Worm (Caenorhabditis elegans) whole organism, early embryonic: ENCODE data around the gene B0303.4.

Experiments
- B0310.2 ChIP-seq: sonication (generic microtip); optimal IDR thresholded peaks from 2 replicates; lab custom pipeline; 2016; ENCODE audit warnings: mild to moderate bottlenecking, missing genetic modification characterization, missing compliant biosample characterization
- F13C5.2 ChIP-seq: sonication (generic microtip); optimal IDR thresholded peaks from 2 replicates; lab custom pipeline; 2017; ENCODE audit warnings: mild to moderate bottlenecking, missing genetic modification characterization, inconsistent platforms, missing compliant biosample characterization
- aly-1 ChIP-seq: sonication (generic microtip); optimal IDR thresholded peaks from 2 replicates; lab custom pipeline; 2016; ENCODE audit warnings: missing genetic modification characterization, missing compliant biosample characterization
- ama-1 ChIP-seq: fragments of 150-350 bp; optimal IDR thresholded peaks from 2 replicates; lab custom pipeline; 2014
- ceh-13 ChIP-seq: fragments of 200-800 bp; sonication (Bioruptor generic); optimal IDR thresholded peaks from 2 replicates; lab custom pipeline; 2018; ENCODE audit warnings: mild to moderate bottlenecking, missing genetic modification characterization, missing compliant biosample characterization
- ceh-36 ChIP-seq: sonication (generic microtip); optimal IDR thresholded peaks from 2 replicates; lab custom pipeline; 2016; ENCODE audit warnings: missing genetic modification characterization, inconsistent platforms, missing compliant biosample characterization
- ets-7 ChIP-seq: sonication (generic microtip); optimal IDR thresholded peaks from 2 replicates; lab custom pipeline; 2016; ENCODE audit warnings: missing genotype, missing genetic modification characterization, missing compliant biosample characterization
- flt-1 ChIP-seq: fragments of 200-800 bp; sonication (Bioruptor generic); IDR thresholded peaks from 2 replicates; pipeline ENCODE4 v1.3.6; 2022; ENCODE audit warnings: missing genetic modification characterization, missing compliant biosample characterization
- hmbx-1 ChIP-seq: sonication (generic microtip); optimal IDR thresholded peaks from 2 replicates; lab custom pipeline; 2016; ENCODE audit warnings: mild to moderate bottlenecking, missing genetic modification characterization, missing compliant biosample characterization
- hmg-4 ChIP-seq: fragments of 200-800 bp; sonication (Bioruptor generic); optimal IDR thresholded peaks from 2 replicates; lab custom pipeline; 2018; ENCODE audit warnings: mild to moderate bottlenecking, missing genetic modification characterization, missing compliant biosample characterization
- hnd-1 ChIP-seq: sonication (generic microtip); optimal IDR thresholded peaks from 2 replicates; lab custom pipeline; 2016; ENCODE audit warnings: missing genetic modification characterization, missing compliant biosample characterization
- pes-1 ChIP-seq: fragments of 200-800 bp; sonication (Bioruptor generic); IDR thresholded peaks from 2 replicates; pipeline ENCODE4 v1.3.6; 2022; ENCODE audit warnings: missing genetic modification reagents, missing genetic modification characterization, missing compliant biosample characterization
- scrt-1 ChIP-seq: fragments of 200-800 bp; sonication (Bioruptor generic); IDR thresholded peaks from 2 replicates; pipeline ENCODE4 v1.3.6; 2022; ENCODE audit warnings: missing genetic modification characterization, missing compliant biosample characterization
- sea-1 ChIP-seq: fragments of 200-800 bp; sonication (Bioruptor generic); conservative IDR thresholded peaks from 2 replicates; pipeline ENCODE4 v1.3.6; 2022; ENCODE audit warnings: missing genetic modification characterization, missing compliant biosample characterization
- tbx-11 ChIP-seq: fragments of 200-800 bp; sonication (Bioruptor generic); IDR thresholded peaks from 2 replicates; pipeline ENCODE4 v1.3.6; 2022; ENCODE audit warnings: missing genetic modification characterization, missing compliant biosample characterization
- tbx-37 ChIP-seq: fragments of 200-800 bp; sonication (Bioruptor generic); conservative IDR thresholded peaks from 2 replicates; pipeline ENCODE4 v1.3.6; 2022; ENCODE audit warnings: missing genetic modification reagents, missing genetic modification characterization, missing compliant biosample characterization
- tra-4 ChIP-seq: sonication (generic microtip); optimal IDR thresholded peaks from 2 replicates; lab custom pipeline; 2017; ENCODE audit warnings: missing genetic modification characterization, missing compliant biosample characterization

B0303.4 gene

DNA sequence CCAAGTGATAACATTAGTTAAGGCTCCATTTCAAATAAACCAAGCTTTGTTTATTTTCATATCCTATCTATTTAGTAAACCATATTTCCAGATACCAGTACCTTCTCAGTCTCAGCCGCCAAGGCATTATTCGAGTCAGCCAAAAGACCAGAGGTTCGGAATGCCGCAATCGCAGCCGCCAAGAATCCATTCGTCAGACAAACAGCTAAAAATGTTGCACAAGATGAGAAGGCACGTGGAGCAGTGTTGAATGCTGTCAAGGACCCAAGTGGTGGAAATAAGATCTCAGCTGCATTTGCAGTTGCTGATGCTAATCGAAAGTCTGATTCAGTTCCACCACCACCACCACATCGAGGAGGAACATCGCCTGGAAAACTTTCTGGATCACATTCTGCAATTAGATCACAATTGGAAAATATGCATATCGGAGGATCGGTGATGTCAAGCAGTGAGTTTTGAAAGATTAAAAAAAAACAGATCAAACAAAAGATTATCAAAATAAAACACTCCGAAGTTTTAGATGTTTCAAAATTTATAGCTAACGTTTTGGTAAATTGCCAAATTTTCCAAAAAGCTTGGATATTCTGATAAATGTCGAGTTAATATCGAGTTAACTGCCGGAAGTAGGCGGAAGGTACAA lies 7.7 kb downstream of the B0303.4 start:
- TF ChIP-seq tbx-11 (no peak), ceh-36 (tag; lab: Kevin White, UChicago) (no peak), hnd-1 (tag; lab: Kevin White, UChicago) (no peak), sea-1 (GFP tag; lab: Robert Waterston, UW) (no peak), tra-4 (tag; lab: Kevin White, UChicago) (no peak), hmg-4 (GFP tag; lab: Kevin White, UChicago) (no peak), ceh-13 (GFP tag; lab: Kevin White, UChicago) (no peak), flt-1 (no peak)

DNA sequence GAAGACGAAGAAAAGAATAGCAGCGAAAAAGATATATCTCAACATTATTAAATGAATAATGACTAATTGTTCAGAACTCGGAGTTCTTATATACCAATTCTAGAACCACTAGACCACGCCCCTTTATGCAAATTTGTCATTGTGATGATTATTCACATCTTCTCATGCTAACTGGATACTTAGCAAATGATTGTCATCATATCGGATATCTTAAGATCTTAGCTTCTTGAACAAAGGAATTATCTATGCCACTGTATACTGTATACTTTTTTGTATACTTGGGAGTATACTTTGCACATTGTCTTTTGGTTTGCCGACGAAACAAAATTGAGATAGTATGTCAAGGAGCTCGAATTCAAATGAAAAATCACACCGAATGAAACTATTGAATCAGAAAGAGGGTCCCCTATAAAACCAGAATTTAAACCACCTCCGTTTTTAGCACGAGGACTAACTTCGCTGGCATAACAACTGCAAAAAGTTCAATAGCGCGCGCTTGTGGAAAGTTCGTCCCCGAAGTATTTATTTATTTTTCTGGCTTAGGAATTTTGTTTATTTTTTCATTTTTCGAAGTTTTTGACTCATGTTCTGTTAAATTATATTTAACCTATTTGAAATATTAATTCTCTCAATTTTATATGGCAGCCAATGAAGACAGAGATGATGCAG lies 10.8 kb downstream of the B0303.4 start, which contains the start of the genes sdz-1 and vps-33.1:
sdz-1 (minus strand) TSS at position 51 of the 669 bp plus-strand sequence.
vps-33.1 (plus strand) TSS at position 639 of the 669 bp plus-strand sequence.
- TF ChIP-seq tbx-37 (GFP tag; lab: Robert Waterston, UW) (peak; percentile 49), tra-4 (tag; lab: Kevin White, UChicago) (no peak)

DNA sequence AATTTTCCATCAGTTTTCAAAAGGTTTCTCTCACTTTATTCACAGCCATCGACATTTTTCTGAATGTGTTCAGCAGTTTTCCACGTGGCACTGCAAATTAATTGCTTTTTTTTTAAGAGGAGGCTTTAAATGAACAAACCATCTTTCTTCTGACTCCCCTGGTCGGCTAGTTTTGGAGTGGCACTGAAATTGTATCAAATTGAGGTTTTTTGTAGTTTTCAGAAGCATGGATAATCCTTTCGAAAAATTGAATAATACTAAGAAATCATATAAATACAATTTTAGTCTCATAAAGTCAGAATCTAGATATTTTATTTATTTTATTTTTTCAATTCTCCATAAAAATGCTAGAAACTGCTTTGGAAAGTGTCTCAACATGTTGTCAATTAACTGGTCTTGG lies 15.1 kb downstream of the B0303.4 start, which contains the start of gene B0303.16:
B0303.16 (plus strand) TSS at position 301 of the 400 bp plus-strand sequence.
- TF ChIP-seq hnd-1 (tag; lab: Kevin White, UChicago) = no peak
- no peak for TF ChIP-seq hmg-4 (GFP tag; lab: Kevin White, UChicago)
- no peak for TF ChIP-seq B0310.2 (tag; lab: Kevin White, UChicago)
- TF ChIP-seq tra-4 (tag; lab: Kevin White, UChicago) = no peak
- TF ChIP-seq tbx-11 = no peak
- TF ChIP-seq F13C5.2 (tag; lab: Kevin White, UChicago) = no peak
- no peak for TF ChIP-seq scrt-1 (GFP tag; lab: Robert Waterston, UW)
- TF ChIP-seq ceh-13 (GFP tag; lab: Kevin White, UChicago) = no peak
- TF ChIP-seq aly-1 (tag; lab: Kevin White, UChicago) = no peak
- TF ChIP-seq ama-1 (lab: Kevin White, UChicago) = no peak
- no peak for TF ChIP-seq hmbx-1 (tag; lab: Kevin White, UChicago)
- no peak for TF ChIP-seq ets-7 (tag; lab: Kevin White, UChicago)
- TF ChIP-seq tbx-37 (GFP tag; lab: Robert Waterston, UW) = no peak
- no peak for TF ChIP-seq ceh-36 (tag; lab: Kevin White, UChicago)
- TF ChIP-seq flt-1 = no peak
- TF ChIP-seq pes-1 = no peak
- TF ChIP-seq sea-1 (GFP tag; lab: Robert Waterston, UW) = no peak

- TF ChIP-seq sea-1 (GFP tag; lab: Robert Waterston, UW) = no peak
Measured at ce11 chrIII:8709735-8710134, 20.1 kb downstream of the B0303.4 start.

- TF ChIP-seq flt-1 (no peak), aly-1 (tag; lab: Kevin White, UChicago) (no peak), hmbx-1 (tag; lab: Kevin White, UChicago) (no peak), pes-1 (no peak), ceh-13 (GFP tag; lab: Kevin White, UChicago) (no peak), F13C5.2 (tag; lab: Kevin White, UChicago) (no peak), ceh-36 (tag; lab: Kevin White, UChicago) (no peak), tbx-11 (no peak), sea-1 (GFP tag; lab: Robert Waterston, UW) (no peak), ama-1 (lab: Kevin White, UChicago) (no peak), hnd-1 (tag; lab: Kevin White, UChicago) (no peak), hmg-4 (GFP tag; lab: Kevin White, UChicago) (no peak), tbx-37 (GFP tag; lab: Robert Waterston, UW) (no peak), B0310.2 (tag; lab: Kevin White, UChicago) (no peak), ets-7 (tag; lab: Kevin White, UChicago) (no peak), scrt-1 (GFP tag; lab: Robert Waterston, UW) (no peak), tra-4 (tag; lab: Kevin White, UChicago) (no peak)
Measured at ce11 chrIII:8710310-8710709, 20.7 kb downstream of the B0303.4 start, which contains the start of gene B0303.11. Gene B0303.11 (minus strand): TSS chrIII:8710410.

DNA sequence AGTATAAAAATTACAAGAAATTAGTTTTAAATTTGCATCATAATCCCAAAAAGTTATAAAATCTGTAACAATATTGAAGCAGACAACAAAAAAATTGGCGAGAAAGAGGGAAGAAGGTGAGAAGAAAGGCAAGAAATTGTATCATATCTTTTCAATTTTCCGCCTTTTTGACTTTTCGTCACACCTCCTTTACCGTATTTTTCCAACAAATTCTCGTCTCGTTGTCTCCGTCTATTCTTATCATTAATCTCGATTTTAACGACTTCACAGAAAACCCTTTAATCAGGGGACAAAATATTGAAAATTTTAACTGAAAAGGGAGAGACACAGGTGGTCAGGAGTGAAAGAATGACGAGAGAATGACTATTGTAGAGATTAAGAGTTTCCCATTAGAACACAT lies 23.3 kb downstream of the B0303.4 start:
- TF ChIP-seq tra-4 (tag; lab: Kevin White, UChicago) (no peak), F13C5.2 (tag; lab: Kevin White, UChicago) (no peak), hmg-4 (GFP tag; lab: Kevin White, UChicago) (no peak), pes-1 (no peak), hnd-1 (tag; lab: Kevin White, UChicago) (no peak), ceh-36 (tag; lab: Kevin White, UChicago) (no peak), ets-7 (tag; lab: Kevin White, UChicago) (no peak), sea-1 (GFP tag; lab: Robert Waterston, UW) (no peak), hmbx-1 (tag; lab: Kevin White, UChicago) (no peak), ama-1 (lab: Kevin White, UChicago) (no peak), tbx-11 (no peak), scrt-1 (GFP tag; lab: Robert Waterston, UW) (no peak), ceh-13 (GFP tag; lab: Kevin White, UChicago) (no peak), B0310.2 (tag; lab: Kevin White, UChicago) (no peak), tbx-37 (GFP tag; lab: Robert Waterston, UW) (no peak), aly-1 (tag; lab: Kevin White, UChicago) (no peak), flt-1 (no peak)

- no peak for TF ChIP-seq scrt-1 (GFP tag; lab: Robert Waterston, UW)
- no peak for TF ChIP-seq ceh-36 (tag; lab: Kevin White, UChicago)
- no peak for TF ChIP-seq ama-1 (lab: Kevin White, UChicago)
- TF ChIP-seq aly-1 (tag; lab: Kevin White, UChicago) = no peak
- no peak for TF ChIP-seq hmg-4 (GFP tag; lab: Kevin White, UChicago)
- TF ChIP-seq hmbx-1 (tag; lab: Kevin White, UChicago) = no peak
- no peak for TF ChIP-seq F13C5.2 (tag; lab: Kevin White, UChicago)
- no peak for TF ChIP-seq sea-1 (GFP tag; lab: Robert Waterston, UW)
- TF ChIP-seq hnd-1 (tag; lab: Kevin White, UChicago) = no peak
- TF ChIP-seq ceh-13 (GFP tag; lab: Kevin White, UChicago) = no peak
- TF ChIP-seq B0310.2 (tag; lab: Kevin White, UChicago) = no peak
- TF ChIP-seq flt-1 = no peak
- no peak for TF ChIP-seq tbx-37 (GFP tag; lab: Robert Waterston, UW)
- no peak for TF ChIP-seq tbx-11
- no peak for TF ChIP-seq tra-4 (tag; lab: Kevin White, UChicago)
- TF ChIP-seq ets-7 (tag; lab: Kevin White, UChicago) = no peak
- no peak for TF ChIP-seq pes-1
Measured at ce11 chrIII:8716084-8716483, 26.4 kb downstream of the B0303.4 start, which contains the start of gene B0303.14. Gene B0303.14 (minus strand): TSS chrIII:8716184.
